Worm (Caenorhabditis elegans) whole organism, young adult: ENCODE data around the gene F35E8.6.

Experiments
- B0261.1 ChIP-seq: sonication (generic microtip); optimal IDR thresholded peaks from 2 replicates; lab custom pipeline; 2016; ENCODE audit warnings: mild to moderate bottlenecking, missing genetic modification characterization, moderate library complexity, missing compliant biosample characterization
- C06A6.2 ChIP-seq: fragments of 200-800 bp; sonication (Bioruptor generic); conservative IDR thresholded peaks from 2 replicates; pipeline ENCODE4 v1.3.6; 2022; ENCODE audit warnings: missing genetic modification characterization, missing compliant biosample characterization
- F22D6.2 ChIP-seq: sonication (generic microtip); optimal IDR thresholded peaks from 2 replicates; lab custom pipeline; 2016; ENCODE audit warnings: mild to moderate bottlenecking, missing genetic modification characterization, missing compliant biosample characterization
- F37B4.10 ChIP-seq: fragments of 200-800 bp; sonication (Bioruptor generic); IDR thresholded peaks from 2 replicates; pipeline ENCODE4 v1.3.6; 2022; ENCODE audit warnings: missing genetic modification characterization, missing compliant biosample characterization
- F39B2.1 ChIP-seq: fragments of 200-800 bp; sonication (Bioruptor generic); IDR thresholded peaks from 2 replicates; pipeline ENCODE4 v1.3.6; 2022; ENCODE audit warnings: missing genetic modification reagents, missing genetic modification characterization, missing compliant biosample characterization
- F49E8.2 ChIP-seq: sonication (generic microtip); optimal IDR thresholded peaks from 3 replicates; lab custom pipeline; 2017; ENCODE audit warnings: missing genetic modification characterization, mild to moderate bottlenecking, missing compliant biosample characterization, antibody characterized with exemption, moderate library complexity; ENCODE audit not compliant: insufficient read depth
- F57C9.4 ChIP-seq: sonication (generic microtip); optimal IDR thresholded peaks from 2 replicates; lab custom pipeline; 2017; ENCODE audit warnings: mild to moderate bottlenecking, missing genetic modification characterization, missing compliant biosample characterization
- K12H6.12 ChIP-seq: fragments of 200-800 bp; sonication (Bioruptor generic); optimal IDR thresholded peaks from 2 replicates; lab custom pipeline; 2018; ENCODE audit warnings: mild to moderate bottlenecking, missing genetic modification characterization, missing compliant biosample characterization
- T07F8.4 ChIP-seq: sonication (generic microtip); optimal IDR thresholded peaks from 2 replicates; lab custom pipeline; 2016; ENCODE audit warnings: mild to moderate bottlenecking, missing genetic modification characterization, moderate library complexity, missing compliant biosample characterization
- Y53F4B.3 ChIP-seq: fragments of 200-800 bp; sonication (Bioruptor generic); IDR thresholded peaks from 2 replicates; pipeline ENCODE4 v1.3.6; 2022; ENCODE audit warnings: missing genetic modification reagents, missing genetic modification characterization, missing compliant biosample characterization
- Y56A3A.18 ChIP-seq: fragments of 200-800 bp; sonication (Bioruptor generic); IDR thresholded peaks from 2 replicates; pipeline ENCODE4 v1.3.6; 2022; ENCODE audit warnings: missing genetic modification reagents, missing genetic modification characterization, missing compliant biosample characterization
- aptf-2 ChIP-seq: fragments of 200-800 bp; sonication (Bioruptor generic); conservative IDR thresholded peaks from 2 replicates; pipeline ENCODE4 v1.3.6; 2022; ENCODE audit warnings: missing genetic modification reagents, missing genetic modification characterization, missing compliant biosample characterization
- atf-7 ChIP-seq: sonication (generic microtip); optimal IDR thresholded peaks from 2 replicates; lab custom pipeline; 2017; ENCODE audit warnings: mild to moderate bottlenecking, missing genetic modification characterization, missing compliant biosample characterization
- athp-1 ChIP-seq: sonication (generic microtip); optimal IDR thresholded peaks from 2 replicates; lab custom pipeline; 2017; ENCODE audit warnings: mild to moderate bottlenecking, missing genetic modification characterization, missing compliant biosample characterization
- attf-3 ChIP-seq: fragments of 200-800 bp; sonication (Bioruptor generic); conservative IDR thresholded peaks from 2 replicates; pipeline ENCODE4 v1.3.6; 2022; ENCODE audit warnings: missing genetic modification reagents, missing genetic modification characterization, missing compliant biosample characterization
- ccch-3 ChIP-seq: fragments of 200-800 bp; sonication (Bioruptor generic); optimal IDR thresholded peaks from 2 replicates; lab custom pipeline; 2018; ENCODE audit warnings: mild to moderate bottlenecking, missing genetic modification characterization, missing compliant biosample characterization
- cebp-2 ChIP-seq: fragments of 200-800 bp; sonication (Bioruptor generic); IDR thresholded peaks from 2 replicates; pipeline ENCODE4 v1.3.6; 2022; ENCODE audit warnings: missing genetic modification characterization, missing compliant biosample characterization
- ceh-100 ChIP-seq: fragments of 200-800 bp; sonication (Bioruptor generic); IDR thresholded peaks from 2 replicates; pipeline ENCODE4 v1.3.6; 2022; ENCODE audit warnings: missing genetic modification reagents, missing genetic modification characterization, missing compliant biosample characterization
- ceh-40 ChIP-seq: fragments of 200-800 bp; sonication (Bioruptor generic); IDR thresholded peaks from 2 replicates; pipeline ENCODE4 v1.3.6; 2022; ENCODE audit warnings: missing genetic modification characterization, missing compliant biosample characterization
- ceh-91 ChIP-seq: fragments of 200-800 bp; sonication (Bioruptor generic); IDR thresholded peaks from 2 replicates; pipeline ENCODE4 v1.3.6; 2022; ENCODE audit warnings: missing genetic modification reagents, missing genetic modification characterization, missing compliant biosample characterization
- die-1 ChIP-seq: sonication (generic microtip); optimal IDR thresholded peaks from 2 replicates; lab custom pipeline; 2016; ENCODE audit warnings: missing genotype, mild to moderate bottlenecking, missing genetic modification characterization, missing compliant biosample characterization
- dpff-1 ChIP-seq: sonication (generic microtip); optimal IDR thresholded peaks from 2 replicates; lab custom pipeline; 2017; ENCODE audit warnings: mild to moderate bottlenecking, missing genetic modification characterization, missing compliant biosample characterization
- egl-44 ChIP-seq: fragments of 200-800 bp; sonication (Bioruptor generic); IDR thresholded peaks from 2 replicates; pipeline ENCODE4 v1.3.6; 2022; ENCODE audit warnings: missing genetic modification reagents, missing genetic modification characterization, missing compliant biosample characterization
- egrh-3 ChIP-seq: fragments of 200-800 bp; sonication (Bioruptor generic); IDR thresholded peaks from 2 replicates; pipeline ENCODE4 v1.3.6; 2022; ENCODE audit warnings: missing genetic modification reagents, missing genetic modification characterization, missing compliant biosample characterization
- ets-4 ChIP-seq: fragments of 200-800 bp; sonication (Bioruptor generic); optimal IDR thresholded peaks from 2 replicates; lab custom pipeline; 2018; ENCODE audit warnings: mild to moderate bottlenecking, missing genetic modification characterization, missing compliant biosample characterization
- him-1 ChIP-seq: sonication (generic microtip); optimal IDR thresholded peaks from 2 replicates; lab custom pipeline; 2016; ENCODE audit warnings: missing genotype, missing genetic modification reagents, missing genetic modification characterization, missing compliant biosample characterization
- hlh-12 ChIP-seq: sonication (generic microtip); optimal IDR thresholded peaks from 2 replicates; lab custom pipeline; 2016; ENCODE audit warnings: missing genetic modification characterization, missing compliant biosample characterization
- lag-1 ChIP-seq: fragments of 200-800 bp; sonication (Bioruptor generic); IDR thresholded peaks from 2 replicates; pipeline ENCODE4 v1.3.6; 2022; ENCODE audit warnings: missing genetic modification reagents, missing genetic modification characterization, missing compliant biosample characterization
- let-526 ChIP-seq: fragments of 200-800 bp; sonication (Bioruptor generic); IDR thresholded peaks from 2 replicates; pipeline ENCODE4 v1.3.6; 2022; ENCODE audit warnings: missing genetic modification reagents, missing genetic modification characterization, missing compliant biosample characterization
- let-607 ChIP-seq, 2 experiments: fragments of 200-800 bp in 1 of 2; sonication (Bioruptor generic) in 1 of 2; sonication (generic microtip) in 1 of 2; optimal IDR thresholded peaks; 2 replicates each; lab custom pipeline; 2016 to 2018; ENCODE audit warnings: mild to moderate bottlenecking in 2 of 2, missing compliant biosample characterization in 2 of 2, missing genetic modification characterization in 2 of 2, moderate library complexity in 2 of 2, missing genotype in 1 of 2
- lin-26 ChIP-seq: fragments of 200-800 bp; sonication (Bioruptor generic); IDR thresholded peaks from 2 replicates; pipeline ENCODE4 v1.3.6; 2022; ENCODE audit warnings: missing genetic modification reagents, missing genetic modification characterization, missing compliant biosample characterization
- lin-54 ChIP-seq: fragments of 200-800 bp; sonication (Bioruptor generic); optimal IDR thresholded peaks from 2 replicates; lab custom pipeline; 2018; ENCODE audit warnings: mild to moderate bottlenecking, missing genetic modification characterization, missing compliant biosample characterization
- lsl-1 ChIP-seq: fragments of 200-800 bp; sonication (Bioruptor generic); optimal IDR thresholded peaks from 2 replicates; lab custom pipeline; 2018; ENCODE audit warnings: mild to moderate bottlenecking, missing genetic modification characterization, moderate library complexity, missing compliant biosample characterization
- lsy-27 ChIP-seq: sonication (generic microtip); optimal IDR thresholded peaks from 2 replicates; lab custom pipeline; 2017; ENCODE audit warnings: missing genetic modification characterization, mild to moderate bottlenecking, missing compliant biosample characterization, antibody characterized with exemption, missing genotype, borderline replicate concordance; ENCODE audit not compliant: insufficient read depth
- mcd-1 ChIP-seq: fragments of 200-800 bp; sonication (Bioruptor generic); IDR thresholded peaks from 2 replicates; pipeline ENCODE4 v1.3.6; 2022; ENCODE audit warnings: missing genetic modification reagents, missing genetic modification characterization, missing compliant biosample characterization
- mes-4 ChIP-seq: sonication (generic microtip); optimal IDR thresholded peaks from 2 replicates; lab custom pipeline; 2016; ENCODE audit warnings: missing genotype, missing genetic modification characterization, missing compliant biosample characterization
- nfya-1 ChIP-seq: sonication (generic microtip); optimal IDR thresholded peaks from 2 replicates; lab custom pipeline; 2017; ENCODE audit warnings: antibody characterized with exemption, missing compliant biosample characterization, missing genetic modification characterization, borderline replicate concordance; ENCODE audit not compliant: insufficient read depth
- nhr-120 ChIP-seq: fragments of 200-800 bp; sonication (Bioruptor generic); IDR thresholded peaks from 2 replicates; pipeline ENCODE4 v1.3.6; 2022; ENCODE audit warnings: missing genetic modification characterization, missing compliant biosample characterization
- nhr-80 ChIP-seq: sonication (generic microtip); optimal IDR thresholded peaks from 2 replicates; lab custom pipeline; 2016; ENCODE audit warnings: missing genetic modification characterization, missing compliant biosample characterization
- rcor-1 ChIP-seq: fragments of 200-800 bp; sonication (Bioruptor generic); IDR thresholded peaks from 2 replicates; pipeline ENCODE4 v1.3.6; 2022; ENCODE audit warnings: missing genetic modification reagents, missing genetic modification characterization, missing compliant biosample characterization
- rec-8 ChIP-seq, 2 experiments: sonication (generic microtip); optimal IDR thresholded peaks; 2 replicates each; lab custom pipeline; 2016; ENCODE audit warnings: mild to moderate bottlenecking in 2 of 2, missing genetic modification characterization in 2 of 2, missing genetic modification reagents in 2 of 2, missing genotype in 2 of 2, missing biosample characterization in 1 of 2, missing compliant biosample characterization in 1 of 2, moderate library complexity in 1 of 2
- sea-2 ChIP-seq: fragments of 200-800 bp; sonication (Bioruptor generic); IDR thresholded peaks from 2 replicates; pipeline ENCODE4 v1.3.6; 2022; ENCODE audit warnings: missing genetic modification characterization, missing compliant biosample characterization
- snpc-1.1 ChIP-seq: sonication (generic microtip); optimal IDR thresholded peaks from 2 replicates; lab custom pipeline; 2017; ENCODE audit warnings: missing genetic modification characterization, mild to moderate bottlenecking, missing compliant biosample characterization, antibody characterized with exemption, moderate library complexity, missing genotype, missing genetic modification reagents; ENCODE audit not compliant: insufficient read depth
- snpc-1.3 ChIP-seq: sonication (generic microtip); optimal IDR thresholded peaks from 2 replicates; lab custom pipeline; 2017; ENCODE audit warnings: missing genetic modification characterization, mild to moderate bottlenecking, missing compliant biosample characterization, antibody characterized with exemption, moderate library complexity, missing genotype, missing genetic modification reagents; ENCODE audit not compliant: insufficient read depth
- tbp1 ChIP-seq: fragments of 200-800 bp; sonication (Bioruptor generic); optimal IDR thresholded peaks from 2 replicates; lab custom pipeline; 2018; ENCODE audit warnings: mild to moderate bottlenecking, missing genetic modification characterization, missing compliant biosample characterization
- unc-62 ChIP-seq: fragments of 150-350 bp; optimal IDR thresholded peaks from 2 replicates; lab custom pipeline; 2014; ENCODE audit warnings: missing biosample characterization, missing genetic modification reagents, missing genetic modification characterization
- xnd-1 ChIP-seq: sonication (generic microtip); optimal IDR thresholded peaks from 2 replicates; lab custom pipeline; 2016; ENCODE audit warnings: missing genotype, missing genetic modification reagents, missing genetic modification characterization, missing compliant biosample characterization
- ztf-26 ChIP-seq: sonication (generic microtip); optimal IDR thresholded peaks from 2 replicates; lab custom pipeline; 2017; ENCODE audit warnings: missing genetic modification characterization, missing compliant biosample characterization

Gene F35E8.6

DNA sequence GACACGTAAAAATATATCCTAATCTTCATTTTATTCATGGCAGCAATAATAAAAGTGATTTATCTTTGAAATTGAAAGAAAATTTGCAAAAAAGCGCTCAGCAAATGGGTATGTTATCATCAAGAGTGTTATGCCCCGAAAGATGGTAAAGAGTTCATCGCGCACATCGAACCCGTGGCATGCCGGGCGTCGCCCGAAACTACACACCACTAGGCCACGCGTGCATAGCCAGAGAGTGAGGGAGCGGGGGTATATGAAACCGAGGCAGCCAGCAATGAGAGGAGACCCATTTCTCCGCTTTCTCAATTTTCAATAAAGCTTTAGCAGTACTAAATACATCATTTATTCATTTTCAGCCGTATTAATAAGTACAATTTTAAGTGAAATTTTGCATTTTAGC, 38.2 kb upstream of the F35E8.6 start (continued):
- TF ChIP-seq lag-1 (GFP tag; lab: Robert Waterston, UW) (0 out of 2 replicates have a peak, but pooled peaks have one; percentile 63), lsl-1 (GFP tag; lab: Kevin White, UChicago) (peak; percentile 71), ztf-26 (tag; lab: Kevin White, UChicago) (peak; percentile 93), atf-7 (peak; percentile 88), rcor-1 (GFP tag; lab: Robert Waterston, UW) (peak; percentile 87), hlh-12 (tag; lab: Kevin White, UChicago) (peak; percentile 92), F39B2.1 (GFP tag; lab: Robert Waterston, UW) (no peak), mes-4 (tag; lab: Kevin White, UChicago) (peak; percentile 93), ets-4 (peak; percentile 90), attf-3 (GFP tag; lab: Robert Waterston, UW) (peak; percentile 67), ceh-91 (GFP tag; lab: Robert Waterston, UW) (peak; percentile 71), sea-2 (GFP tag; lab: Robert Waterston, UW) (peak; percentile 91), ceh-100 (peak; percentile 81), let-607 (tag; optimal IDR thresholded peaks at IDR 0.05; lab: Kevin White, UChicago) (peak; percentile 71 to 75), T07F8.4 (tag; lab: Kevin White, UChicago) (peak; percentile 88), F57C9.4 (tag; lab: Kevin White, UChicago) (peak; percentile 74), tbp1 (GFP tag; lab: Kevin White, UChicago) (peak; percentile 100), die-1 (peak; percentile 98), nfya-1 (tag; lab: Kevin White, UChicago) (no peak), nhr-80 (tag; lab: Kevin White, UChicago) (peak; percentile 65), rec-8 (tag; optimal IDR thresholded peaks at IDR 0.05; lab: Kevin White, UChicago) (peak; percentile 94 to 98), F22D6.2 (tag; lab: Kevin White, UChicago) (peak; percentile 67), lin-54 (GFP tag; lab: Kevin White, UChicago) (peak; percentile 84), egl-44 (peak; percentile 96), dpff-1 (tag; lab: Kevin White, UChicago) (peak; percentile 79), Y56A3A.18 (GFP tag; lab: Robert Waterston, UW) (peak; percentile 91), snpc-1.3 (peak; percentile 94), ceh-40 (peak; percentile 94; the same call in 1 of the 2 replicates), F37B4.10 (peak; percentile 92; the same call in 1 of the 2 replicates), athp-1 (tag; lab: Kevin White, UChicago) (peak; percentile 96), Y53F4B.3 (GFP tag; lab: Robert Waterston, UW) (peak; percentile 50; the same call in 1 of the 2 replicates), xnd-1 (peak; percentile 12), aptf-2 (GFP tag; lab: Robert Waterston, UW) (0 out of 2 replicates have a peak, but pooled peaks have one; percentile 49), nhr-120 (GFP tag; lab: Robert Waterston, UW) (peak; percentile 95), mcd-1 (GFP tag; lab: Robert Waterston, UW) (peak; percentile 84), K12H6.12 (tag; lab: Kevin White, UChicago) (peak; percentile 77), C06A6.2 (GFP tag; lab: Robert Waterston, UW) (peak; percentile 83), unc-62 (no peak), cebp-2 (GFP tag; lab: Robert Waterston, UW) (peak; percentile 96), him-1 (peak; percentile 96), ccch-3 (peak; percentile 70), let-526 (GFP tag; lab: Robert Waterston, UW) (peak; percentile 89), lsy-27 (tag; lab: Kevin White, UChicago) (peak; percentile 89), lin-26 (peak; percentile 99), snpc-1.1 (peak; percentile 83), B0261.1 (peak; percentile 99), egrh-3 (GFP tag; lab: Robert Waterston, UW) (peak; percentile 69), F49E8.2 (tag; lab: Kevin White, UChicago) (peak; percentile 51)
